Fruit fly (Drosophila melanogaster) whole organism, embryonic: Measurements from ENCODE around the gene Mst85C.
A peak's percentile ranks its signal among the peaks of the same experiment; 100 is the strongest.

Experiments used
- B-H1 ChIP-seq: fragments of 200-800 bp; sonication (Bioruptor generic); IDR thresholded peaks from 3 replicates; pipeline ENCODE4 v1.3.6; 2022; ENCODE audit warnings: missing biosample characterization, missing genetic modification characterization
- CG1024 ChIP-seq: fragments of 200-800 bp; sonication (Bioruptor generic); IDR thresholded peaks from 2 replicates; pipeline ENCODE4 v1.3.6; 2022; ENCODE audit warnings: missing biosample characterization, missing genetic modification characterization
- CG12104 ChIP-seq: fragments of 200-800 bp; sonication (Bioruptor generic); optimal IDR thresholded peaks from 3 replicates; lab custom pipeline; 2016; ENCODE audit warnings: missing biosample characterization, missing genetic modification characterization
- CG1233 ChIP-seq: fragments of 200-800 bp; sonication (Bioruptor generic); optimal IDR thresholded peaks from 4 replicates; lab custom pipeline; 2018; ENCODE audit warnings: missing biosample characterization, mild to moderate bottlenecking, missing genetic modification characterization
- CG12391 ChIP-seq: fragments of 200-800 bp; sonication (Bioruptor generic); optimal IDR thresholded peaks from 3 replicates; lab custom pipeline; 2018; ENCODE audit warnings: missing biosample characterization, mild to moderate bottlenecking, missing genetic modification characterization, moderate library complexity
- CG13894 ChIP-seq: fragments of 200-800 bp; sonication (Bioruptor generic); optimal IDR thresholded peaks from 3 replicates; lab custom pipeline; 2018; ENCODE audit warnings: missing biosample characterization, mild to moderate bottlenecking, missing genetic modification characterization, moderate library complexity
- CG14667 ChIP-seq: fragments of 200-800 bp; sonication (Bioruptor generic); IDR thresholded peaks from 2 replicates; pipeline ENCODE4 v1.3.6; 2022; ENCODE audit warnings: missing biosample characterization, missing genetic modification characterization
- CG15601 ChIP-seq: fragments of 200-800 bp; sonication (Bioruptor generic); optimal IDR thresholded peaks from 3 replicates; lab custom pipeline; 2019; ENCODE audit warnings: missing biosample characterization, mild to moderate bottlenecking, missing genetic modification characterization, moderate library complexity
- CG18262 ChIP-seq: fragments of 200-800 bp; optimal IDR thresholded peaks from 3 replicates; lab custom pipeline; 2019; ENCODE audit warnings: missing biosample characterization, mild to moderate bottlenecking, missing genetic modification characterization, moderate library complexity
- CG18599 ChIP-seq: fragments of 200-800 bp; sonication (Bioruptor generic); optimal IDR thresholded peaks from 3 replicates; lab custom pipeline; 2017; ENCODE audit warnings: missing biosample characterization, missing genetic modification characterization, mild to moderate bottlenecking, moderate library complexity, missing genetic modification reagents
- CG2199 ChIP-seq: fragments of 200-800 bp; sonication (Bioruptor generic); IDR thresholded peaks from 3 replicates; pipeline ENCODE4 v1.3.6; 2022; ENCODE audit warnings: missing biosample characterization, missing genetic modification characterization
- CG6689 ChIP-seq: fragments of 200-800 bp; sonication (Bioruptor generic); IDR thresholded peaks from 2 replicates; pipeline ENCODE4 v1.3.6; 2022; ENCODE audit warnings: missing biosample characterization, missing genetic modification characterization
- CG7357 ChIP-seq: fragments of 200-800 bp; sonication (Bioruptor generic); IDR thresholded peaks from 3 replicates; pipeline ENCODE4 v1.3.6; 2022; ENCODE audit warnings: missing biosample characterization, missing genetic modification characterization
- CG7786 ChIP-seq: fragments of 200-800 bp; sonication (Bioruptor generic); optimal IDR thresholded peaks from 2 replicates; lab custom pipeline; 2016; ENCODE audit warnings: missing biosample characterization, missing genetic modification characterization
- CG9876 ChIP-seq: fragments of 200-800 bp; sonication (Bioruptor generic); optimal IDR thresholded peaks from 2 replicates; lab custom pipeline; 2016; ENCODE audit warnings: missing biosample characterization, missing genetic modification characterization
- Dfd ChIP-seq, 2 experiments: fragments of >200 bp; optimal IDR thresholded peaks; 2 replicates each; lab custom pipeline; 2017; ENCODE audit warnings: missing biosample characterization in 2 of 2, missing genetic modification characterization in 2 of 2
- E2f2 ChIP-seq: fragments of 200-800 bp; sonication (Bioruptor generic); IDR thresholded peaks from 2 replicates; pipeline ENCODE4 v1.3.6; 2022; ENCODE audit warnings: missing biosample characterization, missing genetic modification characterization
- Ets65A ChIP-seq: fragments of 200-800 bp; sonication (Bioruptor generic); peaks from one replicate; lab custom pipeline; 2016; ENCODE audit warnings: missing biosample characterization, missing genetic modification characterization
- Hey ChIP-seq: fragments of 200-800 bp; sonication (Bioruptor generic); optimal IDR thresholded peaks from 3 replicates; lab custom pipeline; 2018; ENCODE audit warnings: missing biosample characterization, mild to moderate bottlenecking, missing genetic modification characterization
- HmgZ ChIP-seq: fragments of 200-800 bp; sonication (Bioruptor generic); optimal IDR thresholded peaks from 2 replicates; lab custom pipeline; 2018; ENCODE audit warnings: missing biosample characterization, mild to moderate bottlenecking, missing genetic modification characterization
- Hsf ChIP-seq: fragments of 200-800 bp; sonication (Bioruptor generic); optimal IDR thresholded peaks from 3 replicates; lab custom pipeline; 2016; ENCODE audit warnings: missing biosample characterization, missing genetic modification characterization
- Jarid2 ChIP-seq: fragments of 200-800 bp; sonication (Bioruptor generic); optimal IDR thresholded peaks from 3 replicates; lab custom pipeline; 2017; ENCODE audit warnings: mild to moderate bottlenecking, missing biosample characterization, missing genetic modification reagents, missing genetic modification characterization
- MBD-R2 ChIP-seq: fragments of 200-800 bp; sonication (Bioruptor generic); IDR thresholded peaks from 2 replicates; pipeline ENCODE4 v1.3.6; 2022; ENCODE audit warnings: missing biosample characterization, missing genetic modification characterization
- NC2β ChIP-seq: fragments of 200-800 bp; sonication (Bioruptor generic); optimal IDR thresholded peaks from 2 replicates; lab custom pipeline; 2016; ENCODE audit warnings: missing biosample characterization, missing genetic modification characterization
- abd-A ChIP-seq: fragments of 200-800 bp; sonication (Bioruptor generic); optimal IDR thresholded peaks from 3 replicates; lab custom pipeline; 2019; ENCODE audit warnings: missing biosample characterization, mild to moderate bottlenecking, missing genetic modification characterization, moderate library complexity
- ac ChIP-seq: fragments of 200-800 bp; sonication (Bioruptor generic); optimal IDR thresholded peaks from 3 replicates; lab custom pipeline; 2017; ENCODE audit warnings: missing biosample characterization, mild to moderate bottlenecking, missing genetic modification characterization
- aop ChIP-seq: fragments of 200-800 bp; sonication (Bioruptor generic); IDR thresholded peaks from 2 replicates; pipeline ENCODE4 v1.3.6; 2022; ENCODE audit warnings: missing biosample characterization, missing genetic modification characterization
- cg ChIP-seq: fragments of 200-800 bp; sonication (Bioruptor generic); optimal IDR thresholded peaks from 3 replicates; lab custom pipeline; 2019; ENCODE audit warnings: missing biosample characterization, mild to moderate bottlenecking, missing genetic modification characterization, moderate library complexity
- crc ChIP-seq: fragments of 200-800 bp; sonication (Bioruptor generic); optimal IDR thresholded peaks from 2 replicates; lab custom pipeline; 2016; ENCODE audit warnings: missing biosample characterization, missing genetic modification characterization
- eve ChIP-seq, 2 experiments: fragments of >200 bp; optimal IDR thresholded peaks; 2 replicates each; lab custom pipeline; 2017; ENCODE audit warnings: missing biosample characterization in 2 of 2, missing genetic modification characterization in 2 of 2
- eyg ChIP-seq: fragments of 200-800 bp; sonication (Bioruptor generic); optimal IDR thresholded peaks from 3 replicates; lab custom pipeline; 2016; ENCODE audit warnings: missing biosample characterization, missing genetic modification characterization
- fd3F ChIP-seq: fragments of 200-800 bp; sonication (Bioruptor generic); optimal IDR thresholded peaks from 2 replicates; lab custom pipeline; 2018; ENCODE audit warnings: missing biosample characterization, mild to moderate bottlenecking, missing genetic modification characterization, moderate library complexity
- grau ChIP-seq: fragments of 200-800 bp; optimal IDR thresholded peaks from 3 replicates; lab custom pipeline; 2019; ENCODE audit warnings: missing biosample characterization, mild to moderate bottlenecking, missing genetic modification characterization, moderate library complexity
- gsb-n ChIP-seq: fragments of 200-800 bp; sonication (Bioruptor generic); optimal IDR thresholded peaks from 3 replicates; lab custom pipeline; 2018; ENCODE audit warnings: missing biosample characterization, mild to moderate bottlenecking, missing genetic modification characterization
- jing ChIP-seq: fragments of 200-800 bp; sonication (Bioruptor generic); optimal IDR thresholded peaks from 2 replicates; lab custom pipeline; 2018; ENCODE audit warnings: missing biosample characterization, mild to moderate bottlenecking, missing genetic modification characterization
- kni ChIP-seq: fragments of 200-800 bp; sonication (Bioruptor generic); optimal IDR thresholded peaks from 3 replicates; lab custom pipeline; 2017; ENCODE audit warnings: mild to moderate bottlenecking, missing biosample characterization, missing genetic modification reagents, missing genetic modification characterization
- lmd ChIP-seq: fragments of 200-800 bp; sonication (Bioruptor generic); IDR thresholded peaks from 2 replicates; pipeline ENCODE4 v1.3.6; 2022; ENCODE audit warnings: missing biosample characterization, missing genetic modification characterization
- odd ChIP-seq: fragments of 200-800 bp; sonication (Bioruptor generic); optimal IDR thresholded peaks from 2 replicates; lab custom pipeline; 2017; ENCODE audit warnings: missing biosample characterization, mild to moderate bottlenecking, missing genetic modification characterization
- pros ChIP-seq: fragments of 200-800 bp; sonication (Bioruptor generic); optimal IDR thresholded peaks from 3 replicates; lab custom pipeline; 2019; ENCODE audit warnings: missing biosample characterization, mild to moderate bottlenecking, missing genetic modification characterization, moderate library complexity
- row ChIP-seq: fragments of 200-800 bp; sonication (Bioruptor generic); IDR thresholded peaks from 3 replicates; pipeline ENCODE4 v1.3.6; 2022; ENCODE audit warnings: missing biosample characterization, missing genetic modification characterization
- sim ChIP-seq: fragments of 200-800 bp; sonication (Bioruptor generic); IDR thresholded peaks from 2 replicates; pipeline ENCODE4 v1.3.6; 2022; ENCODE audit warnings: missing biosample characterization, missing genetic modification characterization
- so ChIP-seq: fragments of 200-800 bp; sonication (Bioruptor generic); IDR thresholded peaks from 3 replicates; pipeline ENCODE4 v1.3.6; 2022; ENCODE audit warnings: missing biosample characterization, missing genetic modification characterization
- tll ChIP-seq, 2 experiments: fragments of 200-800 bp in 1 of 2; fragments of >200 bp in 1 of 2; sonication (Bioruptor generic) in 1 of 2; optimal IDR thresholded peaks; 2 replicates each; lab custom pipeline; 2017 to 2019; ENCODE audit warnings: missing biosample characterization in 2 of 2, missing genetic modification characterization in 2 of 2, mild to moderate bottlenecking in 1 of 2, moderate library complexity in 1 of 2
- tup ChIP-seq: fragments of 200-800 bp; sonication (Bioruptor generic); optimal IDR thresholded peaks from 2 replicates; lab custom pipeline; 2016; ENCODE audit warnings: missing biosample characterization, mild to moderate bottlenecking, missing genetic modification characterization, moderate library complexity
- unc-4 ChIP-seq: fragments of 200-800 bp; sonication (Bioruptor generic); IDR thresholded peaks from 2 replicates; pipeline ENCODE4 v1.3.6; 2022; ENCODE audit warnings: missing biosample characterization, missing genetic modification characterization; ENCODE audit not compliant: partially characterized antibody
- wek ChIP-seq: fragments of 200-800 bp; sonication (Bioruptor generic); optimal IDR thresholded peaks from 3 replicates; lab custom pipeline; 2018; ENCODE audit warnings: missing biosample characterization, mild to moderate bottlenecking, missing genetic modification characterization, moderate library complexity
- wor ChIP-seq: fragments of 200-800 bp; sonication (Bioruptor generic); IDR thresholded peaks from 2 replicates; pipeline ENCODE4 v1.3.6; 2022; ENCODE audit warnings: missing biosample characterization, missing genetic modification characterization

The Mst85C gene

DNA sequence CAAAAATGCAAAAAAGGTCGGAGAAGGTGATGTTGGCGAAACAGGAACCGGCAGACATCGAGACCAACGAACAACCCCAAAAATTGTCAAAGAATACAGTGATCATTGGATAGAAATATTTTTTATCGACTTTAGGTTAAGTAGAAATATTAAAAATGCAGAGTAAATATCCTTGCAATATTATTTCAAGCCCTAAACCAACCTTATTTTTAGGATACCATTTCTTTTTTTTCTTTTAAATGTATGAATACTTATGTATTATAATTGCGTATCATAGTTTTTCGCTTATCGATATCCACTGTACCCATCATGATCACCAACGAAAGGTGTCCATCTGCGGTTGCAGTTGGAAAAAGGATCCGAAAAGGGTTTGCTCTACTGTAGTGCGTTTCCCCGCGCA lies 13.2 kb upstream of the Mst85C start (continued):
- TF ChIP-seq HmgZ (tag; lab: Kevin White, UChicago) (no peak), so (GFP tag; lab: Robert Waterston, UW) (no peak), Hey (tag; lab: Kevin White, UChicago) (no peak), CG18599 (GFP tag; lab: Kevin White, UChicago) (no peak), B-H1 (no peak), CG12391 (tag; lab: Kevin White, UChicago) (peak; percentile 15), row (GFP tag; lab: Robert Waterston, UW) (peak; percentile 42; the same call in 1 of the 3 replicates)

DNA sequence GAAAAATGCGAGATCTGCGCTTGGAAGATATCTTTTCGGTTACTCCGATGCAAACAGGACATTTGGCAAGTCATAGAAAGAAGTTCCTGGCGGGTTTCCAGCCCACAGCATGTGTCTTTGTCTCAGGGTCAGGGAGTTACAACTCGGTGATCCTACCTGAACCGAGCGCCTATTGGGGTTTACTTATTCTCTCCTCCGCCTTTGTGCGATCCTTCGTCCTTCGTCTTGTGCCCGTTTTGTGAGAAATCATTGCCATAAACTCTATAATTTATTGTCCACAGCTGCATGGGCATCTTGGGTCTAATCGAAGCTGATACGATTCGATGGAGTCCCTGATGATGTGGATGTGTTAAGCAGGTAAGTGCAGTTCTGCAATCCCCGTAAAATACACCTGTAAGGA lies 10.5 kb upstream of the Mst85C start:
- no peak for TF ChIP-seq CG14667 (GFP tag; lab: Robert Waterston, UW)
- no peak for TF ChIP-seq Dfd (GFP tag; optimal IDR thresholded peaks at IDR 0.05; lab: Kevin White, UChicago)
- no peak for TF ChIP-seq odd
- peak; percentile 2 for TF ChIP-seq kni (GFP tag; lab: Kevin White, UChicago)
- no peak for TF ChIP-seq aop (GFP tag; lab: Robert Waterston, UW)
- TF ChIP-seq crc (GFP tag; lab: Kevin White, UChicago) = no peak
- no peak for TF ChIP-seq fd3F
- TF ChIP-seq MBD-R2 (GFP tag; lab: Robert Waterston, UW) = no peak
- no peak for TF ChIP-seq CG13894 (tag; lab: Kevin White, UChicago)
- no peak for TF ChIP-seq jing (GFP tag; lab: Kevin White, UChicago)
- no peak for TF ChIP-seq CG1024 (GFP tag; lab: Robert Waterston, UW)
- no peak for TF ChIP-seq eve (GFP tag; optimal IDR thresholded peaks at IDR 0.05; lab: Kevin White, UChicago)
- no peak for TF ChIP-seq cg (GFP tag; lab: Kevin White, UChicago)
- TF ChIP-seq Hsf (GFP tag; lab: Kevin White, UChicago) = no peak
- TF ChIP-seq grau (tag; lab: Kevin White, UChicago) = no peak
- no peak for TF ChIP-seq lmd (GFP tag; lab: Robert Waterston, UW)
- TF ChIP-seq sim = no peak
- no peak for TF ChIP-seq Ets65A
- no peak for TF ChIP-seq gsb-n (tag; lab: Kevin White, UChicago)
- no peak for TF ChIP-seq eyg (GFP tag; lab: Kevin White, UChicago)
- TF ChIP-seq CG18262 = no peak
- no peak for TF ChIP-seq NC2β (GFP tag; lab: Kevin White, UChicago)
- TF ChIP-seq pros (GFP tag; lab: Kevin White, UChicago) = peak; percentile 93
- TF ChIP-seq tll (GFP tag; optimal IDR thresholded peaks at IDR 0.05; lab: Kevin White, UChicago) = peak in 1 of 2 experiments; percentile 27
- peak; percentile 50 for TF ChIP-seq ac (GFP tag; lab: Kevin White, UChicago)
- TF ChIP-seq CG7357 = no peak
- no peak for TF ChIP-seq unc-4 (GFP tag; lab: Robert Waterston, UW)
- no peak for TF ChIP-seq CG9876 (GFP tag; lab: Kevin White, UChicago)
- TF ChIP-seq wek = no peak
- no peak for TF ChIP-seq tup (GFP tag; lab: Kevin White, UChicago)
- no peak for TF ChIP-seq wor (GFP tag; lab: Robert Waterston, UW)
- TF ChIP-seq Jarid2 = no peak
- TF ChIP-seq CG1233 (GFP tag; lab: Kevin White, UChicago) = no peak
- TF ChIP-seq E2f2 (GFP tag; lab: Robert Waterston, UW) = no peak
- 0 out of 3 replicates have a peak, but pooled peaks have one; percentile 14 for TF ChIP-seq CG2199 (GFP tag; lab: Robert Waterston, UW)
- no peak for TF ChIP-seq abd-A (tag; lab: Kevin White, UChicago)
- TF ChIP-seq CG7786 (GFP tag; lab: Kevin White, UChicago) = no peak
- TF ChIP-seq CG12104 (GFP tag; lab: Kevin White, UChicago) = no peak
- TF ChIP-seq CG15601 (tag; lab: Kevin White, UChicago) = no peak
- TF ChIP-seq CG6689 (GFP tag; lab: Robert Waterston, UW) = no peak
